Fruit fly (Drosophila melanogaster) whole organism, pupa: ENCODE data around the gene Coq4.

Experiments used
- CG17806 ChIP-seq: fragments of 200-800 bp; sonication (Bioruptor generic); optimal IDR thresholded peaks from 2 replicates; lab custom pipeline; 2018; ENCODE audit warnings: missing biosample characterization, mild to moderate bottlenecking, missing genetic modification characterization, moderate library complexity
- CG4496 ChIP-seq: fragments of 200-800 bp; sonication (Bioruptor generic); IDR thresholded peaks from 3 replicates; pipeline ENCODE4 v1.3.6; 2022; ENCODE audit warnings: missing biosample characterization, missing genetic modification characterization
- EcR ChIP-seq: fragments of 200-800 bp; sonication (Bioruptor generic); optimal IDR thresholded peaks from 3 replicates; lab custom pipeline; 2019; ENCODE audit warnings: missing biosample characterization, missing genetic modification characterization, mild to moderate bottlenecking, moderate library complexity, missing genetic modification reagents
- Ets98B ChIP-seq: fragments of 200-800 bp; sonication (Bioruptor generic); IDR thresholded peaks from 2 replicates; pipeline ENCODE4 v1.3.6; 2022; ENCODE audit warnings: missing biosample characterization, missing genetic modification characterization

DNA sequence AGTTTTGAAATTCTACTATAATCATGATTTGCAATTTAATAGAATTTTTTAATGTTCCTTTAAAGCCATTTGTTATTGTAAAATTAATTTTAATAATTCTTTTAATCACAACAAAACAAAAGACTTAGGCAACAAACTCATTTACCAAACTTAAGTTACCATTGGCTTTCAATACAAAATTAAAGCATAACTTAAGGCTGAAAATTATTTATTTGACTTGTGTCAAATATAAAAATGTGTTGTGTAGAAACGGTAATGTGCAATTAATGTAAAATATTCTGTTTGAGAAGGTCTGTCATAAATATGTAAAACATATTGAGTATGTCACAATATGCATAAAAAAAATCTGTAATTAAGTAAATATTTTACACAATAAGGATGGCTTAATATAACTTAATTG lies 26.3 kb downstream of the Coq4 start:
- TF ChIP-seq Ets98B (GFP tag; lab: Robert Waterston, UW) (no peak), CG17806 (no peak), CG4496 (GFP tag; lab: Robert Waterston, UW) (no peak), EcR (GFP tag; lab: Kevin White, UChicago) (no peak)
